Fruit fly (Drosophila melanogaster): ENCODE results near the gene CG9121.
A peak's percentile ranks its signal among the peaks of the same experiment; 100 is the strongest.

The CG9121 gene

DNA sequence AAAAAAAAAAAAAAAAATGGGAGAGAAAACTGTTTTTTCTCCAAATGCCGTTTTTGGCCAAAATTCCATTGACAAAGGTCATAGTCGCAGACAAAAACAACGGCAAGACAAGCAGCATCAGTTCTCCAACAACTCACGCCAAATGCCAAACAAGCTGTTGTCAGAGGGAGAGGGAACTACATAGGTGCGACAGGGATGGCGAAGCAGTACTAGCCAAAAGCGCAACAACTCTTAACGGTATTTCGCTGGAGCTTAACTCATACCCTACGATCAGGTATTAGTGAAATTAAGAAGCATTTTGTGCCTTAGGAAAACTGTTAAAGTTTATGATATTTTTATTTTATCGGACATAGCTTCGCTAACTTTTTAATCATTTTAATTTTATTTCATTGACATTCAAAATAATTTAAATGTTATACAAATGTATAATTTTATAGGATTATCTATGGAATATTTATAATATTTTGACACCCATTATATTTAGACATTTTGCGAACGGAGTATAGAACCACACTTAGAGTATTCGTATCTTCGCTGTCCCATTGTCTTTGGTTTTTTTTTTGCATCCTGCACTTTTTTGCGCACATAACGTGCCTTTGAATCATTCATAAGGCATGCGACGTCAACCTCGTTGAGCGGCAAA lies 29.5 kb upstream of the CG9121 start (continued):
- TF ChIP-seq Hr38 (GFP tag; optimal IDR thresholded peaks at IDR 0.05): no peak
- TF ChIP-seq CG6808 (GFP tag; optimal IDR thresholded peaks at IDR 0.05): peak; percentile 82
- TF ChIP-seq CG8632 (GFP tag; optimal IDR thresholded peaks at IDR 0.05): peak; percentile 64
- no peak for TF ChIP-seq CG11902 (GFP tag; optimal IDR thresholded peaks at IDR 0.05)
- peak; percentile 96 for TF ChIP-seq CG8119 (GFP tag; IDR thresholded peaks at IDR 0.05)
- peak; percentile 95 for TF ChIP-seq CG15336 (GFP tag; IDR thresholded peaks at IDR 0.05)
- TF ChIP-seq CG7368 (GFP tag; optimal IDR thresholded peaks at IDR 0.05): peak; percentile 44
- TF ChIP-seq CG16779 (tag; optimal IDR thresholded peaks at IDR 0.05): peak; percentile 70
- peak; percentile 80 for TF ChIP-seq acj6 (GFP tag; optimal IDR thresholded peaks at IDR 0.05)
- no peak for TF ChIP-seq lz (GFP tag; optimal IDR thresholded peaks at IDR 0.05)
- TF ChIP-seq dsx (GFP tag; optimal IDR thresholded peaks at IDR 0.05; ENCODE audit: poor library complexity, severe bottlenecking): peak; percentile 78
- TF ChIP-seq svp (GFP tag): no peak
- peak; percentile 97 for TF ChIP-seq CG32006 (GFP tag; optimal IDR thresholded peaks at IDR 0.05)
- TF ChIP-seq Met (GFP tag; optimal IDR thresholded peaks at IDR 0.05): no peak
- TF ChIP-seq Sox15 (GFP tag; optimal IDR thresholded peaks at IDR 0.05): no peak
- peak; percentile 85 for TF ChIP-seq Hr4 (GFP tag; optimal IDR thresholded peaks at IDR 0.05)
- no peak for TF ChIP-seq esn (GFP tag; optimal IDR thresholded peaks at IDR 0.05)
- peak; percentile 93 for TF ChIP-seq Eip78C (GFP tag)
- TF ChIP-seq CG11762 (GFP tag; optimal IDR thresholded peaks at IDR 0.05; ENCODE audit: insufficient read depth): peak; percentile 70
- TF ChIP-seq Sox102F (GFP tag; optimal IDR thresholded peaks at IDR 0.05): no peak
- TF ChIP-seq CG31627 (GFP tag; optimal IDR thresholded peaks at IDR 0.05): no peak
- peak; percentile 77 for TF ChIP-seq CG9139 (GFP tag; optimal IDR thresholded peaks at IDR 0.05)
- peak; percentile 95 for TF ChIP-seq CG6276 (GFP tag; optimal IDR thresholded peaks at IDR 0.05)
- TF ChIP-seq CG6163 (GFP tag; IDR thresholded peaks at IDR 0.05): no peak; the same call in none of the 3 replicates
- TF ChIP-seq Eip93F (GFP tag; optimal IDR thresholded peaks at IDR 0.05): no peak
- TF ChIP-seq achi (GFP tag; optimal IDR thresholded peaks at IDR 0.05): peak; percentile 85
- TF ChIP-seq fkh (GFP tag; optimal IDR thresholded peaks at IDR 0.05): no peak
- TF ChIP-seq Gug (GFP tag; IDR thresholded peaks at IDR 0.05): peak; percentile 85

DNA sequence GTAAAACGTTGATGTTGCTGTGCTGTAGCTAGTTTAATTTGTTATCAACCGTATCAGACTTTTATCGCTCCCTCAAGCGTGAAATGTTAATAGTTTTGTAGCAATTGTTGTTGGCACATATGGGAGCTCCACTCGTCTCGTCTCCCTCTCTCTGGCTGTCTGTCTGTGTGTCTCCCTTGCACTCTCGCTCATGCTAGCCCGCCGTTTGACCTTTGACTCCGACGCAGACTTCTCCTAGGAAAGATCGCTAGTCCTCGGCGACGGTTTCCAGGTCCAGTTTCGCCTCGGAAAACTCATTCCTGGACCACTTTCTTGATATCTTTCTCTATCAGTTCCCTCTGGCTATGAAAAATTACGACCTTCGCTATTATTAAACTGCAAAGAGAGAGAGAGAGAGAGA lies 28.3 kb upstream of the CG9121 start:
- TF ChIP-seq fd85E (GFP tag; optimal IDR thresholded peaks at IDR 0.05) (no peak), CG34406 (GFP tag; optimal IDR thresholded peaks at IDR 0.05) (no peak), vri (GFP tag; optimal IDR thresholded peaks at IDR 0.05) (no peak), acj6 (GFP tag; optimal IDR thresholded peaks at IDR 0.05) (no peak), dsx (GFP tag; optimal IDR thresholded peaks at IDR 0.05; ENCODE audit: poor library complexity, severe bottlenecking) (no peak), Lpt (GFP tag; optimal IDR thresholded peaks at IDR 0.05) (no peak), CG9139 (GFP tag; optimal IDR thresholded peaks at IDR 0.05) (no peak)

DNA sequence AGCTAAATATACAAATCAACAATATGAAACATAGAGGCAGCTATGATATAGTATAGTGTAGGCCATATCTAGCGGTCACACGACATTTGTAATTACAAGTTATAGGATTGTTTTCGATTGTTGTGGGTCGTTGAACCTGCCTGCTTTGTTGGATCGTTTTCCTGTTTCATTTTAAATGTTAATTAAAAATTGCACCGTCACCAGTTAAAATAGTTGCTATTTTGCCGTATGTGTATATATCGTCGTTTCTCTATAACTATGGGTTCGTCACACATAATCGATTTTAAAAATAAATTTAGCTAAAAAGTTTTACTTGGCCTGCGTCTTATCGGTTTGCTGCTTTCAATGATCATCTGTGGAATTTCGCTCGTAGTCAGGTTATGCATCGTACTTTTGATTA lies 21.5 kb upstream of the CG9121 start:
- TF ChIP-seq Sox102F (GFP tag; optimal IDR thresholded peaks at IDR 0.05): no peak
- TF ChIP-seq Eip78C (GFP tag): peak; percentile 26
- no peak for TF ChIP-seq Hr4 (GFP tag; optimal IDR thresholded peaks at IDR 0.05)
- no peak for TF ChIP-seq salr (GFP tag; optimal IDR thresholded peaks at IDR 0.05)
- TF ChIP-seq Met (GFP tag; optimal IDR thresholded peaks at IDR 0.05): no peak
- TF ChIP-seq fd85E (GFP tag; optimal IDR thresholded peaks at IDR 0.05): no peak

DNA sequence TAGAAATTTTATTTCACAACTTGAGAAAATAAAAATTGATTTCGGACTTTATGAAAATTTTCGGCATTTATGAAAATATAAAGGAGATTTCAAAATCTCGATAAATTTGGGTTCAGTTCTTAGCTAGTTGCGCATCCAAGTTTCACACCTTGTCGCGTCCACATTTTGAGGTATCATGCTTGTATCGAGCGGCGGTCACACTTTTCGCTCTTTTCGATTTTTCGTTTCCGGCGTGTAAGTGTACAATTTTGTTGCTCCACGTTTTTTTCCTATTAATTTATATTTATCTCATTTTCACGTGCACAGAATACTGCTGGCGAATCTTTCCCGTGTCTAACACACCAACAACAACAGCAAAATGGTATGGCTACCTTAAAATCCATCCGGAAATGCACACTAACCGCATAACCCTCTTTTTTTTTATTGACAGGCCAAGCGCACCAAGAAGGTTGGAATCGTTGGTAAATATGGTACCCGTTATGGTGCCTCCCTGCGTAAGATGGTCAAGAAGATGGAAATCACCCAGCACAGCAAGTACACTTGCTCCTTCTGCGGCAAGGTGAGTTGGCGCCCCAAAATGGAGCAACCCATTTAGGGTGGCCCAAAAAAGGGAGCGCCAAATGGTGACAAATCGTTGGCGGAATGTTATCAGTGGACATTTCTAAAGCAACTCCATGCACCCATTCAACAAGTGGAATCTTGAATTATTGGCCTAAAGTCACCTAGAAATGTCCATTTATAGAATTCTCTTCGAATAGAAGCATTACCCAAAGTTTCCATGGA lies 20.1 kb upstream of the CG9121 start, which contains the start of gene RpL37A:
TSS of gene RpL37A (plus strand) at position 161 of the 783 bp plus-strand sequence.
- TF ChIP-seq CG34406 (GFP tag; optimal IDR thresholded peaks at IDR 0.05) (peak; percentile 68), CG11294 (GFP tag; IDR thresholded peaks at IDR 0.05) (peak; percentile 7; the same call in 1 of the 2 replicates), pdm3 (GFP tag; optimal IDR thresholded peaks at IDR 0.05) (no peak), Ets96B (tag; optimal IDR thresholded peaks at IDR 0.05) (no peak), CG11762 (GFP tag; optimal IDR thresholded peaks at IDR 0.05; ENCODE audit: insufficient read depth) (no peak), Hr4 (GFP tag; optimal IDR thresholded peaks at IDR 0.05) (no peak), CG8119 (GFP tag; IDR thresholded peaks at IDR 0.05) (peak; percentile 16; the same call in 1 of the 3 replicates), Eip93F (GFP tag; optimal IDR thresholded peaks at IDR 0.05) (no peak), Hr38 (GFP tag; optimal IDR thresholded peaks at IDR 0.05) (no peak), CG6854 (GFP tag; optimal IDR thresholded peaks at IDR 0.05) (peak; percentile 94), Smox (GFP tag; optimal IDR thresholded peaks at IDR 0.05) (no peak), Sox15 (GFP tag; optimal IDR thresholded peaks at IDR 0.05) (no peak), CG6808 (GFP tag; optimal IDR thresholded peaks at IDR 0.05) (peak; percentile 56), CG16779 (tag; optimal IDR thresholded peaks at IDR 0.05) (peak; percentile 69), net (GFP tag; optimal IDR thresholded peaks at IDR 0.05) (peak; percentile 79), Sox14 (GFP tag; optimal IDR thresholded peaks at IDR 0.05) (peak; percentile 33), spab (GFP tag; optimal IDR thresholded peaks at IDR 0.05) (no peak), CG6792 (GFP tag; optimal IDR thresholded peaks at IDR 0.05) (peak; percentile 49), eg (GFP tag; IDR thresholded peaks at IDR 0.05) (no peak; the same call in 2 of the 3 replicates)

All from whole organism, prepupa.